Worm (Caenorhabditis elegans) whole organism, L3 larva: ENCODE data around the gene F55C9.5.

Experiments
- ZK546.5 ChIP-seq: sonication (generic microtip); optimal IDR thresholded peaks from 2 replicates; lab custom pipeline; 2017; ENCODE audit warnings: missing biosample characterization, missing genetic modification characterization
- aly-2 ChIP-seq: fragments of 150-350 bp; optimal IDR thresholded peaks from 2 replicates; lab custom pipeline; 2014; ENCODE audit warnings: missing biosample characterization, missing genetic modification characterization
- ceh-82 ChIP-seq: fragments of 150-350 bp; optimal IDR thresholded peaks from 2 replicates; lab custom pipeline; 2014; ENCODE audit warnings: missing biosample characterization, missing genetic modification characterization
- daf-12 ChIP-seq: fragments of 150-350 bp; optimal IDR thresholded peaks from 2 replicates; lab custom pipeline; 2014; ENCODE audit warnings: missing biosample characterization, missing genetic modification reagents, missing genetic modification characterization
- egl-5 ChIP-seq: fragments of 150-350 bp; optimal IDR thresholded peaks from 2 replicates; lab custom pipeline; 2017; ENCODE audit warnings: missing biosample characterization, missing genetic modification reagents, missing genetic modification characterization, inconsistent platforms
- eor-1 ChIP-seq, 2 experiments: fragments of 150-350 bp; optimal IDR thresholded peaks; 2 replicates each; lab custom pipeline; 2014 to 2018; ENCODE audit warnings: missing biosample characterization in 2 of 2, missing genetic modification characterization in 2 of 2
- lin-15B ChIP-seq: fragments of 150-350 bp; optimal IDR thresholded peaks from 2 replicates; lab custom pipeline; 2014; ENCODE audit warnings: missing biosample characterization, missing genetic modification characterization
- nhr-12 ChIP-seq: fragments of 150-350 bp; optimal IDR thresholded peaks from 2 replicates; lab custom pipeline; 2014; ENCODE audit warnings: missing biosample characterization, missing genetic modification characterization
- nhr-43 ChIP-seq: sonication (generic microtip); optimal IDR thresholded peaks from 2 replicates; lab custom pipeline; 2016; ENCODE audit warnings: mild to moderate bottlenecking, missing genetic modification characterization, missing compliant biosample characterization; ENCODE audit not compliant: poor library complexity, severe bottlenecking
- pha-4 ChIP-seq: fragments of 150-350 bp; optimal IDR thresholded peaks from 2 replicates; lab custom pipeline; 2014; ENCODE audit warnings: missing biosample characterization, missing genetic modification reagents, missing genetic modification characterization

- TF ChIP-seq nhr-43 (no peak), pha-4 (no peak), daf-12 (tag; lab: Kevin White, UChicago) (no peak), eor-1 (tag; optimal IDR thresholded peaks at IDR 0.05; lab: Kevin White, UChicago) (no peak), ZK546.5 (no peak), egl-5 (tag; lab: Kevin White, UChicago) (no peak), ceh-82 (no peak), lin-15B (no peak), nhr-12 (tag; lab: Kevin White, UChicago) (no peak), aly-2 (tag; lab: Kevin White, UChicago) (no peak)
Observed at ce11 chrV:19322387-19322786, 29.5 kb upstream of the F55C9.5 start, which contains the start of gene C43D7.4.
